Worm (Caenorhabditis elegans): ENCODE results near the gene C29F9.8.

C29F9.8 gene

DNA sequence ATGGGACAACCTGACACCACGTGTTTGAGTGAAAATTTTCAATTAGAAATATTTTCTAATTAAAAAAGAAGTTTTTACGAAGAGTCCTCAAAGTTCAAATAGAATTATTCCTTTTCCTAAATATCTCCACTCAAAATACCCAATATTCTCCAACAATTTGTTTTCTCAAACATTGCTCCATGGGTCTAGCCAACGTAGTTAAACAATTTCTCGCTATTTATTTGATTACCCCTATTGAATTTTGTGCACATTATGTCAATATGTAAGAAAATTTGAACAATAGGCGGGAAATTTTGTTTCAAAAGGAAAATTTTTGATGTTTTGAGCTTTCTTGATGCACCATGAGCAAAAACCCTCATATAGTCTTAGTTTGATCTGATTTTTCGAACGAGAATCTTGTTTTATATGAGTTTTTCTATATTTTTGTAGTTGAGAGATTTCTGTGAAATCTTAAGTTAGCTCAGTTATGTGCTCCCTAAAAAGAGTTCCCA lies 34.5 kb downstream of the C29F9.8 start (continued):
- TF ChIP-seq lin-13 (GFP tag; optimal IDR thresholded peaks at IDR 0.05), result no peak
- TF ChIP-seq jun-1 (tag; optimal IDR thresholded peaks at IDR 0.05), result no peak
- no peak for TF ChIP-seq mxl-3 (GFP tag; optimal IDR thresholded peaks at IDR 0.05)
- no peak for TF ChIP-seq daf-12 (tag; optimal IDR thresholded peaks at IDR 0.05)
- TF ChIP-seq lin-39 (tag; optimal IDR thresholded peaks at IDR 0.05), result no peak
- TF ChIP-seq T20F7.1 (GFP tag; optimal IDR thresholded peaks at IDR 0.05), result peak; percentile 76
- TF ChIP-seq ama-1 (optimal IDR thresholded peaks at IDR 0.05), result peak; percentile 80

DNA sequence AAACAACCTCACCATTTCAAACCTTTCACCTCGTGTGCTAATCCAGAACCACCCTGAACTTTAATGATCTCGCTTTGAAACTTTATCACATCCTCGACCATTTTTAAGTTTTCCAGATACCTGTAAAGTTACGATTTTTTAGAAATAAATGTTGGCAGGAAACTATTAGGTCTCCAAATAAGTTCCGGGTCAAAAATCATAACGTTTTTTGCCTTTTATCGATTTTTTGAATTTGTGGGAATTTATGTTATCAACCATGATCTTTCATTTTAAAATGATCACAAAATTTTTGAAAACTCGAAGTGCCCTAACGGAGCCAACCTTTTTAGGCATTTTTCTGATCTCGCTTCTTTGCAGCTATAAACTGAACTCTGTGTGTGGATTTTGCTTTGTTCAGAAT lies 35.9 kb downstream of the C29F9.8 start, which contains the start of gene btb-5:
Gene btb-5, minus strand, starts transcription at position 101 of the 400 bp plus-strand sequence.
- TF ChIP-seq ZK337.2 (GFP tag; IDR thresholded peaks at IDR 0.05) (no peak), ceh-20 (GFP tag; IDR thresholded peaks at IDR 0.05) (no peak)

DNA sequence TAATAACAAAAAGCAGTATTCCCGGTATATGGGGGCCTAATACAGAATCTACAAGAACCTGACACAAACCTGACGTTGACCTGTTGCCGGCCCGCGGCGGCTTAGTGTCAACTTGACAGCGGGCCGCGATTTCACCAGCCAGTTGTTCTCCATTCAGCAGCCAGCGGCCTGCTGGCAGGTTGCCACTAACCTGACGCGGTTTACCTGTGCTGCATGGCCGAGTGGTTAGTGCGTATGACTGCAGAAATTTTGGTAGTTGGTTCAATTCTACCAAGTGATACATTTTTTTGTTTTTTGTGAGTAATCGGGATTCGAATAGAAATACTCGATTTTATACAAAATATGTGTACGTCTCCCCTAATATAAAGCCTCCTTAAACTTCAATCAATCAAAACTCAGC lies 38.2 kb downstream of the C29F9.8 start:
- TF ChIP-seq egl-43 (GFP tag; IDR thresholded peaks at IDR 0.05) (peak; percentile 73; the same call in 1 of the 2 replicates), set-16 (GFP tag; IDR thresholded peaks at IDR 0.05) (peak; percentile 43; the same call in 1 of the 2 replicates)

DNA sequence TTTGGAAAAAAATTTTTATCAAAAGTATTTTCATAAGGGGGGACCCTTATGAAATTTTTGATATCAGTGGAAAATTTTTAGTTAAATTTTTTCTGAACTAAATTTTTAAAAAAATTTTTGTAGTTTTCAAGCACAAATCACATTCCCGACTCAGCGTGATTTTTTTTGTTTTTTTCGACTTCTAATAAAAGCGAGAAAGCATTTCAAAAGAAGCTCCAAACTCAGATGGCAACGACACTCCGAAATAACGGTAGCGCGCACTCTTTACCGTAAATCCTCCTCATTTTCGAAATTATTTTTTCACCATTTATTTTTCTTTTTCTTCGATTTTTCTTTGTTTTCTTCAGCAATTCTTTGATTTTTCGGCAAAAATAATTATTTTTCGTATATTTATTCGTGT lies 39.7 kb downstream of the C29F9.8 start:
- TF ChIP-seq Y48G9A.11 (GFP tag; IDR thresholded peaks at IDR 0.05), result 0 out of 2 replicates have a peak, but pooled peaks have one; percentile 53

DNA sequence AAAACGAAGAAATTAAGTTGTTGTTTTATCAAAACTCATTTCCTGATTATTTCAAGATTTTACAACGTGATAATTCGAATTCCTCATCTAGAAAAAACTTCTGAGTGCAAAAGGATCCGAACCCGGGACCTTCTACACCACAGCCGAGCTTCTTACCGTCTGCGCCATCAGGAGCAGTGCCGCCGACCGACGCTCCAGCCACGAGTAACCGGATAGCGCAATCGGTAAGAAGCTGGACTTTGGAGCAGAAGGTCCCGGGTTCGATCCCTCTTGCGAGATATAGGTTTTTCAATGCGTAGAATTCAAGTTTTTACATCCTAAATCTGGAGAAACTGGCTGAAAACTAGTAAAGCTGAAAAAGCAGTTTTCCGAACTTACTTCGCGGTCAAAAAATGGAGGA lies 43.2 kb downstream of the C29F9.8 start:
- TF ChIP-seq Y48G9A.11 (GFP tag; IDR thresholded peaks at IDR 0.05) (0 out of 2 replicates have a peak, but pooled peaks have one; percentile 55), nhr-42 (GFP tag; IDR thresholded peaks at IDR 0.05) (no peak), lsy-2 (tag; optimal IDR thresholded peaks at IDR 0.05) (no peak), set-16 (GFP tag; IDR thresholded peaks at IDR 0.05) (peak; percentile 70), lin-29 (GFP tag; IDR thresholded peaks at IDR 0.05) (no peak)

DNA sequence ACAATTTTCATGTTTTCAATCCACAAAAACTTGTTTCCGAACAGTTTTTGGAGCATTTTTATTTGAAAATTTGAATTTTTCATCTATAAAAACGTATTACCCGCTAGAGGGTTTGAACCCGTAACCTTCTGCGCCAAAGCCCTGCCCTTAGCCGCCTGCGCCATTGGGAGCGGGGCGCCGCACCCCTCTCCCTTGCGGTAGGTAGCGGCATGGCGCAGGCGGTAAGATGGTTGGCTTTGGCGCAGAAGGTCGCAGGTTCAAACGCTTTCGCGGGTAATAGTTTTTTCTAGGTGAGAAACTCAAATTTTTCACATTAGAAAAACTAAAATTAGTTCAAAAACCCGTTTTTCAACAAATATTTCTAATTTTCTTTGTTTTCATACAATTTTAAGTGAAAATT lies 45.3 kb downstream of the C29F9.8 start:
- peak; percentile 83 for TF ChIP-seq set-16 (GFP tag; IDR thresholded peaks at IDR 0.05)
- no peak for TF ChIP-seq ztf-7 (tag; optimal IDR thresholded peaks at IDR 0.05)

DNA sequence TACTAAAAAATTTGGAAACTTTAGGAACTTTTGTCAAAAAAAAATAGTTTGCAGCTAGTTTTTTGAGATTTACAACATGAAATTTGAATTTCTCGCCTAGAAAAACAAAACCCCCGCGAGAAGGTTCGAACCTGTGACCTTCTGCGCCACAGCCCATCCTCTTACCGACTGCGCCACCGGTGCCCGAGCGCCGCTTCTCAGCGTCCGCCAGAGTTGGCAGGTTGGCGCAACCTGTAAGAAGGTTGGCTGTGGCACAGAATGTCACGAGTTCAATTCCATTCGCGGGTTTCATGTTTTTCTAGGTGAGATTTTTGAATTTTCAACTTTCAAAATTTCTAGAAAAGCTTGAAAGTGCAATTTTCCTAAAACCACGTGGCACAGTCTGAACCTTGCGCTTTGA lies 46.5 kb downstream of the C29F9.8 start:
- TF ChIP-seq dmd-8 (GFP tag; IDR thresholded peaks at IDR 0.05), result 0 out of 2 replicates have a peak, but pooled peaks have one; percentile 24
- no peak for TF ChIP-seq dmd-6 (GFP tag; IDR thresholded peaks at IDR 0.05)
- peak in 1 of 2 experiments; percentile 62 for TF ChIP-seq unc-62 (GFP tag; optimal IDR thresholded peaks at IDR 0.05 in 1 of 2)
- TF ChIP-seq unc-62 (tag; optimal IDR thresholded peaks at IDR 0.05), result no peak
- TF ChIP-seq set-16 (GFP tag; IDR thresholded peaks at IDR 0.05), result peak; percentile 77
- TF ChIP-seq egl-43 (GFP tag; IDR thresholded peaks at IDR 0.05), result 0 out of 2 replicates have a peak, but pooled peaks have one; percentile 12
- no peak for TF ChIP-seq nhr-25 (tag; optimal IDR thresholded peaks at IDR 0.05; ENCODE audit: borderline replicate concordance, insufficient read depth)

DNA sequence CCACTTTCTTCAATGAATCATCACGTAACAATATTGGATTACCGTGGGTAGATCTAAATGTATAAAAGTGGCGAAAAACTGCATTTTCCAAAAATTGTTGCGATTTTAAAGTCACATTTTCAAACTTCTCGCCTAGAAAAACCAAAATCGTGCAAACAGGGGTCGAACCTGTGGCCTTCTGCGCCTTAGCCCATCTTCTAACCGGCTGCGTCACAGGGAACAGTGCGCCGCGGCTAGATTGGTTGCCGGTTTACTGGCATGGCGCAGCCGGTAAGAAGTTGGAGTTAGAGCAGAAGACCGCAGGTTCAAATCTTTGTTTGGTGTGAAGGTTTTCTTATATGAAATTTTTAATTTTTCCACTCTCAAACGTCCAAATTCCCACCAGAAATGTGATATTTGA lies 47.9 kb downstream of the C29F9.8 start:
- TF ChIP-seq lin-39 (tag; optimal IDR thresholded peaks at IDR 0.05) (no peak), unc-62 (GFP tag; optimal IDR thresholded peaks at IDR 0.05 in 1 of 2) (peak in 1 of 2 experiments; percentile 60), unc-62 (tag; optimal IDR thresholded peaks at IDR 0.05) (no peak), D1046.2 (GFP tag; IDR thresholded peaks at IDR 0.05) (0 out of 2 replicates have a peak, but pooled peaks have one; percentile 57)

DNA sequence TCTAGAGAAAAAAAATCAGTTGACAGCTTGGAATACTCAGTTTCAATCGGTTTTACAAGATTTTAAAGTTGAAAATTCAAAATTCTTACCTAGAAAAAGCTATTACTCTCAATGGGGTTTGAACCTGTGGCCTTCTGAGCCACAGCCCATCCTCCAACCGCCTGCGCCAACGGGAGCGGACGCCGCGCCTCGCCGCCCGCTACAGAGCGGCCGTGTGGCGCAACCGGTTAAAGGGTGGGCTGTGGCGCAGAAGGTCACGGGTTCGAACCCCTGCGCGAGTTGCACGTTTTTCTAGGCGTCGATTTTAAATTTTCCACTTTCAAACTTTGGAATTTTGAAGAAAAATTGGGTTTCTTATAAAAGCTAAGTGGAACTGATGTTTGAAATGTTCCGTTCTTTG lies 48.6 kb downstream of the C29F9.8 start:
- TF ChIP-seq mdt-29 (GFP tag; IDR thresholded peaks at IDR 0.05), result no peak
- TF ChIP-seq aha-1 (tag), result peak; percentile 97
- TF ChIP-seq nhr-76 (tag; optimal IDR thresholded peaks at IDR 0.05), result no peak
- 0 out of 2 replicates have a peak, but pooled peaks have one; percentile 27 for TF ChIP-seq tra-1 (GFP tag; IDR thresholded peaks at IDR 0.05)
- TF ChIP-seq egl-43 (GFP tag; IDR thresholded peaks at IDR 0.05), result no peak
- TF ChIP-seq rbr-2 (tag; optimal IDR thresholded peaks at IDR 0.05), result no peak
- no peak for TF ChIP-seq dpl-1 (GFP tag; optimal IDR thresholded peaks at IDR 0.05)
- TF ChIP-seq saeg-2 (GFP tag; IDR thresholded peaks at IDR 0.05), result no peak
- TF ChIP-seq ceh-32 (tag; optimal IDR thresholded peaks at IDR 0.05; ENCODE audit: poor library complexity), result no peak
- TF ChIP-seq set-16 (GFP tag; IDR thresholded peaks at IDR 0.05), result peak; percentile 95
